Worm (Caenorhabditis elegans) whole organism, young adult: Measurements from ENCODE around the gene ugt-19.

Experiments used
- B0035.1 ChIP-seq: sonication (generic microtip); optimal IDR thresholded peaks from 2 replicates; lab custom pipeline; 2016; ENCODE audit warnings: missing genetic modification characterization, mild to moderate bottlenecking, missing compliant biosample characterization, missing genotype, missing genetic modification reagents
- B0336.3 ChIP-seq: fragments of 200-800 bp; sonication (Bioruptor generic); IDR thresholded peaks from 2 replicates; pipeline ENCODE4 v1.3.6; 2022; ENCODE audit warnings: missing genetic modification characterization, missing compliant biosample characterization
- C06A6.2 ChIP-seq: fragments of 200-800 bp; sonication (Bioruptor generic); conservative IDR thresholded peaks from 2 replicates; pipeline ENCODE4 v1.3.6; 2022; ENCODE audit warnings: missing genetic modification characterization, missing compliant biosample characterization
- D2030.7 ChIP-seq: fragments of 200-800 bp; sonication (Bioruptor generic); IDR thresholded peaks from 2 replicates; pipeline ENCODE4 v1.3.6; 2022; ENCODE audit warnings: missing genetic modification reagents, missing genetic modification characterization, missing compliant biosample characterization
- F37B4.10 ChIP-seq: fragments of 200-800 bp; sonication (Bioruptor generic); IDR thresholded peaks from 2 replicates; pipeline ENCODE4 v1.3.6; 2022; ENCODE audit warnings: missing genetic modification characterization, missing compliant biosample characterization
- F49E8.2 ChIP-seq: sonication (generic microtip); optimal IDR thresholded peaks from 3 replicates; lab custom pipeline; 2017; ENCODE audit warnings: missing genetic modification characterization, mild to moderate bottlenecking, missing compliant biosample characterization, antibody characterized with exemption, moderate library complexity; ENCODE audit not compliant: insufficient read depth
- F55B11.4 ChIP-seq: sonication (generic microtip); optimal IDR thresholded peaks from 2 replicates; lab custom pipeline; 2016; ENCODE audit warnings: missing compliant biosample characterization, missing genetic modification characterization, borderline replicate concordance; ENCODE audit not compliant: insufficient read depth
- F57A8.1 ChIP-seq: fragments of 200-800 bp; sonication (Bioruptor generic); optimal IDR thresholded peaks from 2 replicates; lab custom pipeline; 2018; ENCODE audit warnings: mild to moderate bottlenecking, missing genetic modification characterization, moderate library complexity, missing compliant biosample characterization
- F57C9.4 ChIP-seq: sonication (generic microtip); optimal IDR thresholded peaks from 2 replicates; lab custom pipeline; 2017; ENCODE audit warnings: mild to moderate bottlenecking, missing genetic modification characterization, missing compliant biosample characterization
- T26A5.8 ChIP-seq: sonication (generic microtip); optimal IDR thresholded peaks from 2 replicates; lab custom pipeline; 2016; ENCODE audit warnings: missing genetic modification characterization, missing compliant biosample characterization
- Y56A3A.18 ChIP-seq: fragments of 200-800 bp; sonication (Bioruptor generic); IDR thresholded peaks from 2 replicates; pipeline ENCODE4 v1.3.6; 2022; ENCODE audit warnings: missing genetic modification reagents, missing genetic modification characterization, missing compliant biosample characterization
- Y67H2A.10 ChIP-seq: fragments of 200-800 bp; sonication (Bioruptor generic); conservative IDR thresholded peaks from 2 replicates; pipeline ENCODE4 v1.3.6; 2022; ENCODE audit warnings: missing genetic modification reagents, missing genetic modification characterization, missing compliant biosample characterization
- Y79H2A.3 ChIP-seq: fragments of 200-800 bp; sonication (Bioruptor generic); conservative IDR thresholded peaks from 2 replicates; pipeline ENCODE4 v1.3.6; 2022; ENCODE audit warnings: missing genetic modification reagents, missing genetic modification characterization, missing compliant biosample characterization
- ZK185.1 ChIP-seq: sonication (generic microtip); optimal IDR thresholded peaks from 2 replicates; lab custom pipeline; 2016; ENCODE audit warnings: mild to moderate bottlenecking, missing genetic modification characterization, missing compliant biosample characterization; ENCODE audit not compliant: poor library complexity, severe bottlenecking
- ama-1 ChIP-seq, 3 experiments: fragments of 150-350 bp in 1 of 3; sonication (generic microtip) in 2 of 3; optimal IDR thresholded peaks; 2 replicates each; lab custom pipeline; 2014 to 2018; ENCODE audit warnings: missing biosample characterization in 2 of 3, missing genetic modification characterization in 2 of 3, missing genetic modification reagents in 2 of 3
- aptf-2 ChIP-seq: fragments of 200-800 bp; sonication (Bioruptor generic); conservative IDR thresholded peaks from 2 replicates; pipeline ENCODE4 v1.3.6; 2022; ENCODE audit warnings: missing genetic modification reagents, missing genetic modification characterization, missing compliant biosample characterization
- atf-7 ChIP-seq: sonication (generic microtip); optimal IDR thresholded peaks from 2 replicates; lab custom pipeline; 2017; ENCODE audit warnings: mild to moderate bottlenecking, missing genetic modification characterization, missing compliant biosample characterization
- attf-3 ChIP-seq: fragments of 200-800 bp; sonication (Bioruptor generic); conservative IDR thresholded peaks from 2 replicates; pipeline ENCODE4 v1.3.6; 2022; ENCODE audit warnings: missing genetic modification reagents, missing genetic modification characterization, missing compliant biosample characterization
- attf-5 ChIP-seq: fragments of 200-800 bp; sonication (Bioruptor generic); optimal IDR thresholded peaks from 2 replicates; lab custom pipeline; 2018; ENCODE audit warnings: mild to moderate bottlenecking, missing genetic modification characterization, missing compliant biosample characterization
- attf-6 ChIP-seq: fragments of 200-800 bp; sonication (Bioruptor generic); IDR thresholded peaks from 2 replicates; pipeline ENCODE4 v1.3.6; 2022; ENCODE audit warnings: missing genetic modification reagents, missing genetic modification characterization, missing compliant biosample characterization
- ccch-3 ChIP-seq: fragments of 200-800 bp; sonication (Bioruptor generic); optimal IDR thresholded peaks from 2 replicates; lab custom pipeline; 2018; ENCODE audit warnings: mild to moderate bottlenecking, missing genetic modification characterization, missing compliant biosample characterization
- cebp-1 ChIP-seq, 2 experiments: fragments of 200-800 bp in 1 of 2; sonication (Bioruptor generic) in 1 of 2; sonication (generic microtip) in 1 of 2; IDR thresholded peaks in 1 of 2; optimal IDR thresholded peaks in 1 of 2; 2 replicates each; pipeline versions ENCODE4 v1.3.6 to Lab custom; 2017 to 2022; ENCODE audit warnings: missing compliant biosample characterization in 2 of 2, missing genetic modification characterization in 2 of 2, mild to moderate bottlenecking in 1 of 2, missing genetic modification reagents in 1 of 2, moderate library complexity in 1 of 2
- ceh-100 ChIP-seq: fragments of 200-800 bp; sonication (Bioruptor generic); IDR thresholded peaks from 2 replicates; pipeline ENCODE4 v1.3.6; 2022; ENCODE audit warnings: missing genetic modification reagents, missing genetic modification characterization, missing compliant biosample characterization
- ceh-58 ChIP-seq: fragments of 200-800 bp; sonication (Bioruptor generic); IDR thresholded peaks from 2 replicates; pipeline ENCODE4 v1.3.6; 2022; ENCODE audit warnings: missing genetic modification characterization, missing compliant biosample characterization
- ceh-79 ChIP-seq: sonication (generic microtip); optimal IDR thresholded peaks from 2 replicates; lab custom pipeline; 2017; ENCODE audit warnings: mild to moderate bottlenecking, missing genetic modification characterization, missing compliant biosample characterization
- ceh-91 ChIP-seq: fragments of 200-800 bp; sonication (Bioruptor generic); IDR thresholded peaks from 2 replicates; pipeline ENCODE4 v1.3.6; 2022; ENCODE audit warnings: missing genetic modification reagents, missing genetic modification characterization, missing compliant biosample characterization
- chd-7 ChIP-seq: sonication (generic microtip); optimal IDR thresholded peaks from 2 replicates; lab custom pipeline; 2016; ENCODE audit warnings: mild to moderate bottlenecking, missing genetic modification characterization, moderate library complexity, missing compliant biosample characterization
- dpl-1 ChIP-seq: fragments of 150-350 bp; optimal IDR thresholded peaks from 2 replicates; lab custom pipeline; 2014; ENCODE audit warnings: missing biosample characterization, missing genetic modification reagents, missing genetic modification characterization
- gei-17 ChIP-seq: fragments of 200-800 bp; sonication (Bioruptor generic); optimal IDR thresholded peaks from 2 replicates; lab custom pipeline; 2018; ENCODE audit warnings: mild to moderate bottlenecking, missing genetic modification characterization, missing compliant biosample characterization
- hmg-1.2 ChIP-seq: fragments of 200-800 bp; sonication (Bioruptor generic); IDR thresholded peaks from 2 replicates; pipeline ENCODE4 v1.3.6; 2022; ENCODE audit warnings: missing genetic modification reagents, missing genetic modification characterization, missing compliant biosample characterization
- hmg-20 ChIP-seq: fragments of 200-800 bp; sonication (Bioruptor generic); IDR thresholded peaks from 2 replicates; pipeline ENCODE4 v1.3.6; 2022; ENCODE audit warnings: missing genetic modification reagents, missing genetic modification characterization, missing compliant biosample characterization
- let-607 ChIP-seq, 2 experiments: fragments of 200-800 bp in 1 of 2; sonication (Bioruptor generic) in 1 of 2; sonication (generic microtip) in 1 of 2; optimal IDR thresholded peaks; 2 replicates each; lab custom pipeline; 2016 to 2018; ENCODE audit warnings: mild to moderate bottlenecking in 2 of 2, missing compliant biosample characterization in 2 of 2, missing genetic modification characterization in 2 of 2, moderate library complexity in 2 of 2, missing genotype in 1 of 2
- lin-40 ChIP-seq: sonication (generic microtip); optimal IDR thresholded peaks from 2 replicates; lab custom pipeline; 2016; ENCODE audit warnings: missing genetic modification characterization, mild to moderate bottlenecking, missing compliant biosample characterization, missing genotype, missing genetic modification reagents
- lsl-1 ChIP-seq: fragments of 200-800 bp; sonication (Bioruptor generic); optimal IDR thresholded peaks from 2 replicates; lab custom pipeline; 2018; ENCODE audit warnings: mild to moderate bottlenecking, missing genetic modification characterization, moderate library complexity, missing compliant biosample characterization
- madf-6 ChIP-seq: fragments of 200-800 bp; sonication (Bioruptor generic); IDR thresholded peaks from 2 replicates; pipeline ENCODE4 v1.3.6; 2022; ENCODE audit warnings: missing genetic modification reagents, missing genetic modification characterization, missing compliant biosample characterization
- nhr-179 ChIP-seq: sonication (generic microtip); optimal IDR thresholded peaks from 2 replicates; lab custom pipeline; 2016; ENCODE audit warnings: mild to moderate bottlenecking, missing genetic modification characterization, missing compliant biosample characterization
- pha-4 ChIP-seq: fragments of 150-350 bp; sonication (generic microtip); optimal IDR thresholded peaks from 2 replicates; lab custom pipeline; 2014; ENCODE audit warnings: missing biosample characterization, missing genetic modification reagents, missing genetic modification characterization
- rcor-1 ChIP-seq: fragments of 200-800 bp; sonication (Bioruptor generic); IDR thresholded peaks from 2 replicates; pipeline ENCODE4 v1.3.6; 2022; ENCODE audit warnings: missing genetic modification reagents, missing genetic modification characterization, missing compliant biosample characterization
- sdz-38 ChIP-seq: sonication (generic microtip); optimal IDR thresholded peaks from 2 replicates; lab custom pipeline; 2016; ENCODE audit warnings: missing genotype, missing genetic modification characterization, missing compliant biosample characterization
- sea-2 ChIP-seq: fragments of 200-800 bp; sonication (Bioruptor generic); IDR thresholded peaks from 2 replicates; pipeline ENCODE4 v1.3.6; 2022; ENCODE audit warnings: missing genetic modification characterization, missing compliant biosample characterization
- sptf-2 ChIP-seq: fragments of 200-800 bp; sonication (Bioruptor generic); optimal IDR thresholded peaks from 2 replicates; lab custom pipeline; 2018; ENCODE audit warnings: mild to moderate bottlenecking, missing genetic modification characterization, missing compliant biosample characterization
- tbx-9 ChIP-seq: sonication (generic microtip); optimal IDR thresholded peaks from 2 replicates; lab custom pipeline; 2016; ENCODE audit warnings: borderline replicate concordance, missing genetic modification characterization, inconsistent platforms, missing compliant biosample characterization
- tlf-1 ChIP-seq: fragments of 200-800 bp; sonication (Bioruptor generic); optimal IDR thresholded peaks from 2 replicates; lab custom pipeline; 2018; ENCODE audit warnings: mild to moderate bottlenecking, missing genetic modification characterization, missing compliant biosample characterization
- unc-62 ChIP-seq: fragments of 150-350 bp; optimal IDR thresholded peaks from 2 replicates; lab custom pipeline; 2014; ENCODE audit warnings: missing biosample characterization, missing genetic modification reagents, missing genetic modification characterization
- zfh-2 ChIP-seq: fragments of 200-800 bp; sonication (Bioruptor generic); conservative IDR thresholded peaks from 2 replicates; pipeline ENCODE4 v1.3.6; 2022; ENCODE audit warnings: missing genetic modification reagents, missing genetic modification characterization, missing compliant biosample characterization
- ztf-3 ChIP-seq: fragments of 200-800 bp; sonication (Bioruptor generic); optimal IDR thresholded peaks from 2 replicates; lab custom pipeline; 2018; ENCODE audit warnings: mild to moderate bottlenecking, missing genetic modification characterization, missing compliant biosample characterization
- ztf-6 ChIP-seq: fragments of 200-800 bp; sonication (Bioruptor generic); IDR thresholded peaks from 2 replicates; pipeline ENCODE4 v1.3.6; 2022; ENCODE audit warnings: missing genetic modification reagents, missing genetic modification characterization, missing compliant biosample characterization

ugt-19 gene

DNA sequence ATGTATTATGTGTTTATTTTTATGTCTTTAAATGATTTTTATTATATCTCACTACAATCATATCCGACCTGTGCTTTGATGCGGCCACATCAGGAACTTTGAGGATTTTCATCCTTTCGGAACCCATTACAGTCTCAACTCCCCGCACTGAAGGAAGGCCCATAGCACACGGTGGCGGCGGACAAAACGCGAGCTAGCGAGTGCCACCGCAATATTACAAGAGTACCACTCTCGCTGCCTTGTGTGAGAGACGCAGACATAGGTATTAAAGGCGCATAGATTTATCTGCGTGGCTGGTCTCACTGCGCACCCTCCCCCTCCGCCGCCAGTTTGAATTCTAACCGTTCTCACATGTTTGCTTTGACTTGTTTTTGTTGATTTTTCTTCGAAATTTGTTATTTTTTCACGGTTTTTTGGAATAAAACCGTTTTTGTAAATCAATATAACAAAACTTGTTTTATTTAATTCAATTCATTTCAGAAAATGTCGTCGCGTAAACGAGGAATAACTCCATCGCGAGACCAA, 38.1 kb upstream of the ugt-19 start, which contains the start of gene zen-4 (continued):
- TF ChIP-seq lin-40 (tag; lab: Kevin White, UChicago) (no peak), Y56A3A.18 (peak; percentile 80; the same call in 1 of the 2 replicates), sea-2 (no peak), rcor-1 (GFP tag; lab: Robert Waterston, UW) (peak; percentile 94), tbx-9 (tag; lab: Kevin White, UChicago) (no peak), cebp-1 (GFP tag; IDR thresholded peaks at IDR 0.05; lab: Robert Waterston, UW) (no peak), cebp-1 (tag; optimal IDR thresholded peaks at IDR 0.05; lab: Kevin White, UChicago) (peak; percentile 42), lsl-1 (GFP tag; lab: Kevin White, UChicago) (peak; percentile 86), atf-7 (tag; lab: Kevin White, UChicago) (no peak), ccch-3 (GFP tag; lab: Kevin White, UChicago) (no peak), chd-7 (peak; percentile 5), attf-3 (GFP tag; lab: Robert Waterston, UW) (peak; percentile 65; the same call in 1 of the 2 replicates), ztf-3 (GFP tag; lab: Kevin White, UChicago) (no peak), aptf-2 (GFP tag; lab: Robert Waterston, UW) (0 out of 2 replicates have a peak, but pooled peaks have one; percentile 38), attf-6 (peak; percentile 96), F55B11.4 (tag; lab: Kevin White, UChicago) (no peak), ZK185.1 (tag; lab: Kevin White, UChicago) (no peak), ztf-6 (GFP tag; lab: Robert Waterston, UW) (no peak), D2030.7 (GFP tag; lab: Robert Waterston, UW) (peak; percentile 95), zfh-2 (GFP tag; lab: Robert Waterston, UW) (no peak), unc-62 (GFP tag; lab: Kevin White, UChicago) (no peak), ceh-91 (GFP tag; lab: Robert Waterston, UW) (peak; percentile 83), C06A6.2 (GFP tag; lab: Robert Waterston, UW) (no peak), madf-6 (GFP tag; lab: Robert Waterston, UW) (peak; percentile 91), F49E8.2 (tag; lab: Kevin White, UChicago) (peak; percentile 99), ceh-79 (no peak), Y79H2A.3 (no peak), sdz-38 (tag; lab: Kevin White, UChicago) (no peak), hmg-1.2 (GFP tag; lab: Robert Waterston, UW) (peak; percentile 96), B0035.1 (tag; lab: Kevin White, UChicago) (no peak), F57C9.4 (tag; lab: Kevin White, UChicago) (no peak), F57A8.1 (GFP tag; lab: Kevin White, UChicago) (no peak), B0336.3 (GFP tag; lab: Robert Waterston, UW) (peak; percentile 95), T26A5.8 (no peak), ceh-100 (GFP tag; lab: Robert Waterston, UW) (peak; percentile 33; the same call in 1 of the 2 replicates), pha-4 (tag; lab: Kevin White, UChicago) (no peak), hmg-20 (GFP tag; lab: Robert Waterston, UW) (peak; percentile 84), F37B4.10 (no peak), let-607 (tag; optimal IDR thresholded peaks at IDR 0.05; lab: Kevin White, UChicago) (no peak), sptf-2 (GFP tag; lab: Kevin White, UChicago) (peak; percentile 20), dpl-1 (GFP tag; lab: Kevin White, UChicago) (peak; percentile 61), nhr-179 (tag; lab: Kevin White, UChicago) (no peak), Y67H2A.10 (GFP tag; lab: Robert Waterston, UW) (no peak), tlf-1 (GFP tag; lab: Kevin White, UChicago) (peak; percentile 93), attf-5 (no peak), gei-17 (GFP tag; lab: Kevin White, UChicago) (no peak), ama-1 (optimal IDR thresholded peaks at IDR 0.05; lab: Kevin White, UChicago) (no peak), ama-1 (GFP tag; optimal IDR thresholded peaks at IDR 0.05; lab: Kevin White, UChicago) (no peak), ceh-58 (GFP tag; lab: Robert Waterston, UW) (no peak)
